Worm (Caenorhabditis elegans) whole organism, young adult: ENCODE data around the gene far-5.

Experiments
- B0035.1 ChIP-seq: sonication (generic microtip); optimal IDR thresholded peaks from 2 replicates; lab custom pipeline; 2016; ENCODE audit warnings: missing genetic modification characterization, mild to moderate bottlenecking, missing compliant biosample characterization, missing genotype, missing genetic modification reagents
- mcd-1 ChIP-seq: fragments of 200-800 bp; sonication (Bioruptor generic); IDR thresholded peaks from 2 replicates; pipeline ENCODE4 v1.3.6; 2022; ENCODE audit warnings: missing genetic modification reagents, missing genetic modification characterization, missing compliant biosample characterization
- pha-4 ChIP-seq: fragments of 150-350 bp; sonication (generic microtip); optimal IDR thresholded peaks from 2 replicates; lab custom pipeline; 2014; ENCODE audit warnings: missing biosample characterization, missing genetic modification reagents, missing genetic modification characterization
- tbp1 ChIP-seq: fragments of 200-800 bp; sonication (Bioruptor generic); optimal IDR thresholded peaks from 2 replicates; lab custom pipeline; 2018; ENCODE audit warnings: mild to moderate bottlenecking, missing genetic modification characterization, missing compliant biosample characterization
- xnd-1 ChIP-seq: sonication (generic microtip); optimal IDR thresholded peaks from 2 replicates; lab custom pipeline; 2016; ENCODE audit warnings: missing genotype, missing genetic modification reagents, missing genetic modification characterization, missing compliant biosample characterization

ce11 chrV:12995269-12995668, at the start of gene far-5:
- TF ChIP-seq mcd-1 (GFP tag; lab: Robert Waterston, UW) (no peak), tbp1 (GFP tag; lab: Kevin White, UChicago) (no peak), pha-4 (tag; lab: Kevin White, UChicago) (no peak), xnd-1 (tag; lab: Kevin White, UChicago) (no peak), B0035.1 (no peak)
